Worm (Caenorhabditis elegans) whole organism, L3 larva: ENCODE results near the gene Y38C1BA.4.

Experiments used
- elt-2 ChIP-seq: sonication (generic microtip); optimal IDR thresholded peaks from 2 replicates; lab custom pipeline; 2016; ENCODE audit warnings: missing genetic modification reagents, mild to moderate bottlenecking, missing genetic modification characterization, missing compliant biosample characterization
- jun-1 ChIP-seq: fragments of 150-350 bp; optimal IDR thresholded peaks from 2 replicates; lab custom pipeline; 2014; ENCODE audit warnings: missing biosample characterization, missing genetic modification reagents, missing genetic modification characterization
- mdl-1 ChIP-seq: fragments of 150-350 bp; optimal IDR thresholded peaks from 2 replicates; lab custom pipeline; 2014; ENCODE audit warnings: missing biosample characterization, missing genetic modification characterization
- nhr-12 ChIP-seq: fragments of 150-350 bp; optimal IDR thresholded peaks from 2 replicates; lab custom pipeline; 2014; ENCODE audit warnings: missing biosample characterization, missing genetic modification characterization
- nhr-67 ChIP-seq: fragments of 150-350 bp; optimal IDR thresholded peaks from 2 replicates; lab custom pipeline; 2014; ENCODE audit warnings: missing biosample characterization, missing genetic modification characterization
- skn-1 ChIP-seq: fragments of 150-350 bp; optimal IDR thresholded peaks from 2 replicates; lab custom pipeline; 2014; ENCODE audit warnings: missing biosample characterization, missing genetic modification characterization
- tbx-2 ChIP-seq: sonication (generic microtip); optimal IDR thresholded peaks from 2 replicates; lab custom pipeline; 2016; ENCODE audit warnings: mild to moderate bottlenecking, missing genetic modification characterization, missing compliant biosample characterization
- unc-62 ChIP-seq: fragments of 150-350 bp; sonication (generic microtip); optimal IDR thresholded peaks from 4 replicates; lab custom pipeline; 2014; ENCODE audit warnings: missing biosample characterization, missing genetic modification reagents, missing genetic modification characterization

DNA sequence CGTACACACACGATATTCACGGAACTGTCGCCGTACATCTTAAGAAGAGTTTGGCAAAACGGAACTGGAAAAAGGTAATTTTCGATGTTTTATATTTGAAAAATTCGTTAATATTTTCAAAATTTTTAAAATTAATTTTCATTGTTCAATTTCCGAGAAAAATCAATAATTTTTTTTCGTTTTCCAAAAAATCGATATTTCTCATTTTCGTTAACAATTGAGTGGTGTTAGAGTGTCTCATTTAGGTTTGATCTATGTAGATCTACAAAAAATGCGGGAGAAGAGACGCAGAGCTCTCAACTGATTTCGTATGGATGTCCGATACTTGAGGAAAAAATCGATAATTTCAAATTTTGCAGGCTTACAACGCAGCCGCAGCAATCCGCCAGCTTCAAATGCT lies 11.5 kb downstream of the Y38C1BA.4 start:
- TF ChIP-seq tbx-2 (tag; lab: Kevin White, UChicago) (no peak), nhr-67 (tag; lab: Kevin White, UChicago) (no peak), mdl-1 (tag; lab: Kevin White, UChicago) (no peak), skn-1 (tag; lab: Kevin White, UChicago) (no peak), nhr-12 (tag; lab: Kevin White, UChicago) (no peak), elt-2 (tag; lab: Kevin White, UChicago) (no peak), unc-62 (no peak), jun-1 (tag; lab: Kevin White, UChicago) (no peak)
